Worm (Caenorhabditis elegans) whole organism, L2 larva: ENCODE results near the gene C27C12.3.

Source experiments
- C34F6.9 ChIP-seq: fragments of 150-350 bp; optimal IDR thresholded peaks from 2 replicates; lab custom pipeline; 2014; ENCODE audit warnings: missing biosample characterization, missing genetic modification characterization
- F13H6.1 ChIP-seq: sonication (generic microtip); optimal IDR thresholded peaks from 2 replicates; lab custom pipeline; 2016; ENCODE audit warnings: missing genetic modification characterization, missing compliant biosample characterization
- R02D3.7 ChIP-seq: fragments of 150-350 bp; optimal IDR thresholded peaks from 2 replicates; lab custom pipeline; 2014; ENCODE audit warnings: missing biosample characterization, missing genetic modification characterization
- Y55F3AM.14 ChIP-seq: fragments of 200-800 bp; sonication (Bioruptor generic); optimal IDR thresholded peaks from 2 replicates; lab custom pipeline; 2018; ENCODE audit warnings: mild to moderate bottlenecking, missing genetic modification characterization, missing compliant biosample characterization
- ZK546.5 ChIP-seq: sonication (generic microtip); optimal IDR thresholded peaks from 2 replicates; lab custom pipeline; 2017; ENCODE audit warnings: missing biosample characterization, missing genetic modification characterization
- aly-2 ChIP-seq: fragments of 150-350 bp; optimal IDR thresholded peaks from 2 replicates; lab custom pipeline; 2014; ENCODE audit warnings: missing biosample characterization, missing genetic modification characterization
- ama-1 ChIP-seq: fragments of 150-350 bp; optimal IDR thresholded peaks from 2 replicates; lab custom pipeline; 2018; ENCODE audit warnings: inconsistent platforms
- blmp-1 ChIP-seq: sonication (generic microtip); optimal IDR thresholded peaks from 2 replicates; lab custom pipeline; 2017; ENCODE audit warnings: missing genetic modification characterization, mild to moderate bottlenecking, missing compliant biosample characterization, antibody characterized with exemption, moderate library complexity; ENCODE audit not compliant: insufficient read depth
- ceh-16 ChIP-seq: fragments of 150-350 bp; optimal IDR thresholded peaks from 2 replicates; lab custom pipeline; 2014; ENCODE audit warnings: missing biosample characterization, missing genetic modification characterization
- ceh-82 ChIP-seq: fragments of 150-350 bp; optimal IDR thresholded peaks from 2 replicates; lab custom pipeline; 2014; ENCODE audit warnings: missing biosample characterization, missing genetic modification characterization
- crh-2 ChIP-seq: sonication (generic microtip); optimal IDR thresholded peaks from 2 replicates; lab custom pipeline; 2017; ENCODE audit warnings: missing biosample characterization, missing genetic modification characterization
- dmd-4 ChIP-seq: sonication (generic microtip); optimal IDR thresholded peaks from 2 replicates; lab custom pipeline; 2017; ENCODE audit warnings: missing biosample characterization, missing genetic modification characterization
- egl-27 ChIP-seq: sonication (generic microtip); optimal IDR thresholded peaks from 3 replicates; lab custom pipeline; 2017; ENCODE audit warnings: missing biosample characterization, missing genetic modification reagents, missing genetic modification characterization
- elt-1 ChIP-seq: fragments of 150-350 bp; optimal IDR thresholded peaks from 2 replicates; lab custom pipeline; 2014; ENCODE audit warnings: missing biosample characterization, missing genetic modification characterization
- elt-3 ChIP-seq: sonication (generic microtip); optimal IDR thresholded peaks from 2 replicates; lab custom pipeline; 2017; ENCODE audit warnings: missing biosample characterization, missing genetic modification characterization
- fos-1 ChIP-seq: fragments of 150-350 bp; optimal IDR thresholded peaks from 2 replicates; lab custom pipeline; 2014; ENCODE audit warnings: missing biosample characterization, missing genetic modification characterization
- gmeb-1 ChIP-seq: fragments of 150-350 bp; optimal IDR thresholded peaks from 2 replicates; lab custom pipeline; 2014; ENCODE audit warnings: missing biosample characterization, missing genetic modification characterization
- lin-11 ChIP-seq: fragments of 150-350 bp; sonication (generic microtip); optimal IDR thresholded peaks from 2 replicates; lab custom pipeline; 2014; ENCODE audit warnings: missing biosample characterization, missing genetic modification characterization, inconsistent platforms, mixed read lengths
- lin-13 ChIP-seq: fragments of 150-350 bp; optimal IDR thresholded peaks from 2 replicates; lab custom pipeline; 2014; ENCODE audit warnings: missing biosample characterization, missing genetic modification reagents, missing genetic modification characterization
- lin-39 ChIP-seq: fragments of 150-350 bp; optimal IDR thresholded peaks from 2 replicates; lab custom pipeline; 2014; ENCODE audit warnings: missing biosample characterization, missing genetic modification reagents, missing genetic modification characterization
- lsy-2 ChIP-seq, 2 experiments: fragments of 150-350 bp in 1 of 2; sonication (generic microtip) in 1 of 2; optimal IDR thresholded peaks; 2 replicates each; lab custom pipeline; 2014 to 2017; ENCODE audit warnings: missing biosample characterization in 2 of 2, missing genetic modification characterization in 2 of 2
- mab-5 ChIP-seq: fragments of 150-350 bp; optimal IDR thresholded peaks from 2 replicates; lab custom pipeline; 2014; ENCODE audit warnings: missing biosample characterization, missing genetic modification characterization
- mbf-1 ChIP-seq: sonication (generic microtip); optimal IDR thresholded peaks from 2 replicates; lab custom pipeline; 2017; ENCODE audit warnings: missing biosample characterization, missing genetic modification characterization
- mdl-1 ChIP-seq, 2 experiments: fragments of 150-350 bp in 1 of 2; sonication (generic microtip) in 1 of 2; optimal IDR thresholded peaks; 2 replicates each; lab custom pipeline; 2017; ENCODE audit warnings: missing biosample characterization in 2 of 2, missing genetic modification characterization in 2 of 2
- nhr-10 ChIP-seq: sonication (generic microtip); optimal IDR thresholded peaks from 2 replicates; lab custom pipeline; 2017; ENCODE audit warnings: missing biosample characterization, missing genetic modification characterization
- nhr-11 ChIP-seq: fragments of 150-350 bp; optimal IDR thresholded peaks from 2 replicates; lab custom pipeline; 2014; ENCODE audit warnings: missing biosample characterization, missing genetic modification characterization
- nhr-129 ChIP-seq: fragments of 150-350 bp; optimal IDR thresholded peaks from 2 replicates; lab custom pipeline; 2014; ENCODE audit warnings: missing biosample characterization, missing genetic modification characterization
- nhr-21 ChIP-seq: fragments of 150-350 bp; optimal IDR thresholded peaks from 2 replicates; lab custom pipeline; 2014; ENCODE audit warnings: missing biosample characterization, missing genetic modification characterization
- nhr-23 ChIP-seq: fragments of 150-350 bp; optimal IDR thresholded peaks from 2 replicates; lab custom pipeline; 2014; ENCODE audit warnings: missing biosample characterization, missing genetic modification reagents, missing genetic modification characterization
- nhr-25 ChIP-seq: fragments of 150-350 bp; sonication (generic microtip); optimal IDR thresholded peaks from 3 replicates; lab custom pipeline; 2014; ENCODE audit warnings: missing biosample characterization, missing genetic modification characterization
- nhr-6 ChIP-seq: fragments of 150-350 bp; optimal IDR thresholded peaks from 2 replicates; lab custom pipeline; 2014; ENCODE audit warnings: missing biosample characterization, missing genetic modification characterization
- nhr-77 ChIP-seq: fragments of 150-350 bp; optimal IDR thresholded peaks from 2 replicates; lab custom pipeline; 2014; ENCODE audit warnings: missing biosample characterization, missing genetic modification characterization
- peb-1 ChIP-seq: fragments of 150-350 bp; optimal IDR thresholded peaks from 2 replicates; lab custom pipeline; 2014; ENCODE audit warnings: missing biosample characterization, missing genetic modification characterization
- sem-4 ChIP-seq: fragments of 150-350 bp; optimal IDR thresholded peaks from 2 replicates; lab custom pipeline; 2014; ENCODE audit warnings: missing biosample characterization, missing genetic modification reagents, missing genetic modification characterization
- skn-1 ChIP-seq: sonication (generic microtip); optimal IDR thresholded peaks from 2 replicates; lab custom pipeline; 2017; ENCODE audit warnings: missing biosample characterization, missing genetic modification characterization
- sma-3 ChIP-seq: sonication (generic microtip); optimal IDR thresholded peaks from 2 replicates; lab custom pipeline; 2016; ENCODE audit warnings: missing genetic modification reagents, missing genetic modification characterization, missing compliant biosample characterization
- sma-9 ChIP-seq, 2 experiments: fragments of 150-350 bp in 1 of 2; sonication (generic microtip) in 1 of 2; optimal IDR thresholded peaks; 2 replicates each; lab custom pipeline; 2014 to 2016; ENCODE audit warnings: missing genetic modification characterization in 2 of 2, mild to moderate bottlenecking in 1 of 2, missing biosample characterization in 1 of 2, missing compliant biosample characterization in 1 of 2, missing genetic modification reagents in 1 of 2, moderate library complexity in 1 of 2
- snpc-4 ChIP-seq: fragments of 150-350 bp; optimal IDR thresholded peaks from 2 replicates; lab custom pipeline; 2014; ENCODE audit warnings: missing biosample characterization, missing genetic modification characterization
- unc-39 ChIP-seq: fragments of 150-350 bp; optimal IDR thresholded peaks from 2 replicates; lab custom pipeline; 2014; ENCODE audit warnings: missing biosample characterization, missing genetic modification characterization
- unc-55 ChIP-seq: fragments of 150-350 bp; sonication (generic microtip); optimal IDR thresholded peaks from 3 replicates; lab custom pipeline; 2014; ENCODE audit warnings: missing biosample characterization, missing genetic modification reagents, missing genetic modification characterization
- unc-62 ChIP-seq: fragments of 150-350 bp; optimal IDR thresholded peaks from 2 replicates; lab custom pipeline; 2014; ENCODE audit warnings: missing biosample characterization, missing genetic modification reagents, missing genetic modification characterization
- zag-1 ChIP-seq: fragments of 150-350 bp; optimal IDR thresholded peaks from 2 replicates; lab custom pipeline; 2014; ENCODE audit warnings: missing biosample characterization, missing genetic modification characterization
- ztf-1 ChIP-seq: fragments of 200-800 bp; sonication (Bioruptor generic); conservative IDR thresholded peaks from 2 replicates; pipeline ENCODE4 v1.3.6; 2022; ENCODE audit warnings: missing genetic modification characterization, missing compliant biosample characterization
- ztf-11 ChIP-seq: sonication (generic microtip); optimal IDR thresholded peaks from 2 replicates; lab custom pipeline; 2017; ENCODE audit warnings: missing biosample characterization, missing genetic modification characterization
- ztf-4 ChIP-seq: fragments of 150-350 bp; optimal IDR thresholded peaks from 2 replicates; lab custom pipeline; 2014; ENCODE audit warnings: missing biosample characterization, missing genetic modification characterization

The C27C12.3 gene

ce11 chrX:14838339-14838738 lies 27.3 kb downstream of the C27C12.3 start:
- TF ChIP-seq sma-9 (GFP tag; optimal IDR thresholded peaks at IDR 0.05; lab: Kevin White, UChicago) (peak; percentile 2), sma-9 (tag; optimal IDR thresholded peaks at IDR 0.05; lab: Kevin White, UChicago) (no peak), nhr-6 (tag; lab: Kevin White, UChicago) (no peak)

- TF ChIP-seq peb-1 (tag; lab: Kevin White, UChicago), result no peak
- TF ChIP-seq unc-62 (GFP tag; lab: Kevin White, UChicago), result no peak
- no peak for TF ChIP-seq skn-1 (tag; lab: Kevin White, UChicago)
- TF ChIP-seq unc-39 (tag; lab: Kevin White, UChicago), result no peak
- no peak for TF ChIP-seq ZK546.5 (tag; lab: Kevin White, UChicago)
- TF ChIP-seq Y55F3AM.14, result no peak
- TF ChIP-seq nhr-6 (tag; lab: Kevin White, UChicago), result no peak
- TF ChIP-seq nhr-10 (tag; lab: Kevin White, UChicago), result no peak
- no peak for TF ChIP-seq nhr-77 (tag; lab: Kevin White, UChicago)
- TF ChIP-seq nhr-129 (tag; lab: Kevin White, UChicago), result no peak
- TF ChIP-seq egl-27, result no peak
- no peak for TF ChIP-seq aly-2 (tag; lab: Kevin White, UChicago)
- no peak for TF ChIP-seq zag-1 (tag; lab: Kevin White, UChicago)
Measured at ce11 chrX:14831531-14831930, 34.1 kb downstream of the C27C12.3 start, which contains the start of gene dpf-2. TSS of gene dpf-2 (plus strand) at chrX:14831831.

ce11 chrX:14828766-14829165 lies 36.9 kb downstream of the C27C12.3 start:
- TF ChIP-seq gmeb-1 (tag; lab: Kevin White, UChicago), result no peak
- no peak for TF ChIP-seq elt-3 (tag; lab: Kevin White, UChicago)
- TF ChIP-seq nhr-6 (tag; lab: Kevin White, UChicago), result no peak
- TF ChIP-seq ama-1 (lab: Kevin White, UChicago), result no peak
- no peak for TF ChIP-seq ztf-11 (tag; lab: Kevin White, UChicago)
- TF ChIP-seq ztf-1 (GFP tag; lab: Robert Waterston, UW), result no peak
- TF ChIP-seq R02D3.7 (tag; lab: Kevin White, UChicago), result no peak
- TF ChIP-seq ztf-4 (tag; lab: Kevin White, UChicago), result no peak
- no peak for TF ChIP-seq unc-55 (GFP tag; lab: Kevin White, UChicago)
- TF ChIP-seq ceh-82, result no peak
- no peak for TF ChIP-seq mab-5 (tag; lab: Kevin White, UChicago)
- no peak for TF ChIP-seq nhr-21 (tag; lab: Kevin White, UChicago)
- no peak for TF ChIP-seq nhr-11 (tag; lab: Kevin White, UChicago)
- no peak for TF ChIP-seq lin-39 (tag; lab: Kevin White, UChicago)
- TF ChIP-seq, all 48 proteins: peak for 0

DNA sequence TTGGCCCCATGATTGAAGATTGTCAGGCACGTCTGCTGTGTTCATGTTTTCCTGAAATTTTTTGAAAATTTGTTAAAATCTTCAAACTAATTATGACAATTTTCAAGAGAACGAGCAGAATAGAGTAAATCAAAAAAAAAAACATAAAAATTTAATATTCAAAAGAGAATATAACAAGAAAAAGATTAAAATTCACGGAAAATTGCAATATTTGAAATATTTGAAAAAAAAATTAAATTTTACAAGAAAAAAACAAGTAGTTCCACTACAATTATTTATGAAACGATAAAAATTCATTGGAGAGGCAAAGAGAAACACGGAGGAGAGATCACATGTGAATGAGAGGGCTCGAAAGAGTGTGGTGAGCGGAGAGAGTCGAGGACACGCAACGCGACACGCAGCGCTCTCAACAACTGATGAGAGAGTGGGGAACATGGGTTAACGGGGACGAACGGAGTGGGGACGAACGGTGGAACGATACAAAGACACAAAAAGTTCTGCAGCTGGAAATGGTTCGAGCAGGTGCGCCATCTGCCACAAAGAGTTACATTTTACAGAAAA lies 41.1 kb downstream of the C27C12.3 start, which contains the start of gene mbk-1:
mbk-1 (minus strand) TSS at position 51 of the 561 bp plus-strand sequence.
- peak; percentile 8 for TF ChIP-seq nhr-6 (tag; lab: Kevin White, UChicago)
- peak; percentile 86 for TF ChIP-seq fos-1 (tag; lab: Kevin White, UChicago)
- peak; percentile 84 for TF ChIP-seq C34F6.9 (tag; lab: Kevin White, UChicago)
- TF ChIP-seq nhr-21 (tag; lab: Kevin White, UChicago), result peak; percentile 21
- TF ChIP-seq mbf-1 (tag; lab: Kevin White, UChicago), result no peak
- TF ChIP-seq lin-13 (GFP tag; lab: Kevin White, UChicago), result peak; percentile 46
- peak; percentile 77 for TF ChIP-seq nhr-25
- peak; percentile 5 for TF ChIP-seq ceh-16 (tag; lab: Kevin White, UChicago)
- no peak for TF ChIP-seq ztf-4 (tag; lab: Kevin White, UChicago)
- TF ChIP-seq snpc-4 (tag; lab: Kevin White, UChicago), result peak; percentile 12
- peak; percentile 77 for TF ChIP-seq F13H6.1 (tag; lab: Kevin White, UChicago)
- TF ChIP-seq aly-2 (tag; lab: Kevin White, UChicago), result no peak
- peak; percentile 15 for TF ChIP-seq sem-4 (tag; lab: Kevin White, UChicago)
- TF ChIP-seq lin-11, result peak; percentile 78
- peak; percentile 53 for TF ChIP-seq nhr-129 (tag; lab: Kevin White, UChicago)
- TF ChIP-seq sma-3, result peak; percentile 70
- TF ChIP-seq zag-1 (tag; lab: Kevin White, UChicago), result peak; percentile 16
- TF ChIP-seq sma-9 (GFP tag; optimal IDR thresholded peaks at IDR 0.05; lab: Kevin White, UChicago), result peak; percentile 78
- TF ChIP-seq sma-9 (tag; optimal IDR thresholded peaks at IDR 0.05; lab: Kevin White, UChicago), result no peak
- no peak for TF ChIP-seq nhr-11 (tag; lab: Kevin White, UChicago)
- peak in 1 of 2 experiments; percentile 75 for TF ChIP-seq lsy-2 (tag; optimal IDR thresholded peaks at IDR 0.05; lab: Kevin White, UChicago)
- no peak for TF ChIP-seq dmd-4
- TF ChIP-seq unc-55 (GFP tag; lab: Kevin White, UChicago), result peak; percentile 63
- TF ChIP-seq nhr-77 (tag; lab: Kevin White, UChicago), result no peak
- TF ChIP-seq blmp-1 (tag; lab: Kevin White, UChicago), result peak; percentile 10
- TF ChIP-seq elt-1, result no peak
- peak; percentile 62 to 71 for TF ChIP-seq mdl-1 (tag; optimal IDR thresholded peaks at IDR 0.05; lab: Kevin White, UChicago)
- TF ChIP-seq ama-1 (lab: Kevin White, UChicago), result no peak
- TF ChIP-seq crh-2 (tag; lab: Kevin White, UChicago), result peak; percentile 91
- no peak for TF ChIP-seq nhr-23 (tag; lab: Kevin White, UChicago)
- peak; percentile 16 for TF ChIP-seq gmeb-1 (tag; lab: Kevin White, UChicago)
- TF ChIP-seq, all 48 proteins: peak for 21
